Worm (Caenorhabditis elegans) whole organism, L2 larva: ENCODE results near the gene F11A10.6.

Source experiments
- egl-27 ChIP-seq: sonication (generic microtip); optimal IDR thresholded peaks from 3 replicates; lab custom pipeline; 2017; ENCODE audit warnings: missing biosample characterization, missing genetic modification reagents, missing genetic modification characterization
- elt-3 ChIP-seq: sonication (generic microtip); optimal IDR thresholded peaks from 2 replicates; lab custom pipeline; 2017; ENCODE audit warnings: missing biosample characterization, missing genetic modification characterization
- mdl-1 ChIP-seq, 2 experiments: fragments of 150-350 bp in 1 of 2; sonication (generic microtip) in 1 of 2; optimal IDR thresholded peaks; 2 replicates each; lab custom pipeline; 2017; ENCODE audit warnings: missing biosample characterization in 2 of 2, missing genetic modification characterization in 2 of 2
- nhr-237 ChIP-seq: fragments of 150-350 bp; optimal IDR thresholded peaks from 2 replicates; lab custom pipeline; 2014; ENCODE audit warnings: missing biosample characterization, missing genetic modification characterization

- no peak for TF ChIP-seq egl-27 (tag; lab: Kevin White, UChicago)
- no peak for TF ChIP-seq mdl-1 (tag; optimal IDR thresholded peaks at IDR 0.05; lab: Kevin White, UChicago)
- no peak for TF ChIP-seq elt-3 (tag; lab: Kevin White, UChicago)
- no peak for TF ChIP-seq nhr-237 (tag; lab: Kevin White, UChicago)
Measured at ce11 chrIV:12126740-12127472, 37.5 kb upstream of the F11A10.6 start.
